Worm (Caenorhabditis elegans) whole organism, L1 larva: ENCODE measurements around the gene fbxa-6.

ENCODE experiments used
- C04F5.9 ChIP-seq: sonication (generic microtip); optimal IDR thresholded peaks from 2 replicates; lab custom pipeline; 2016; ENCODE audit warnings: missing genetic modification characterization, missing compliant biosample characterization
- C16A3.4 ChIP-seq: fragments of 150-350 bp; optimal IDR thresholded peaks from 2 replicates; lab custom pipeline; 2014; ENCODE audit warnings: missing biosample characterization, missing genetic modification characterization
- F16B12.6 ChIP-seq: fragments of 150-350 bp; optimal IDR thresholded peaks from 2 replicates; lab custom pipeline; 2014; ENCODE audit warnings: missing biosample characterization, missing genetic modification characterization
- blmp-1 ChIP-seq: fragments of 150-350 bp; optimal IDR thresholded peaks from 2 replicates; lab custom pipeline; 2014; ENCODE audit warnings: missing biosample characterization, missing genetic modification characterization
- ceh-8 ChIP-seq: fragments of 200-800 bp; sonication (Bioruptor generic); optimal IDR thresholded peaks from 2 replicates; lab custom pipeline; 2018; ENCODE audit warnings: mild to moderate bottlenecking, missing genetic modification characterization, moderate library complexity, missing compliant biosample characterization
- ceh-82 ChIP-seq, 3 experiments: fragments of 150-350 bp in 1 of 3; sonication (generic microtip) in 2 of 3; optimal IDR thresholded peaks; 2 replicates each; lab custom pipeline; 2014 to 2017; ENCODE audit warnings: missing biosample characterization in 3 of 3, missing genetic modification characterization in 3 of 3
- ceh-88 ChIP-seq: fragments of 200-800 bp; sonication (Bioruptor generic); IDR thresholded peaks from 2 replicates; pipeline ENCODE4 v1.3.6; 2022; ENCODE audit warnings: missing genetic modification characterization, missing compliant biosample characterization
- ces-1 ChIP-seq: fragments of 150-350 bp; optimal IDR thresholded peaks from 2 replicates; lab custom pipeline; 2014; ENCODE audit warnings: missing biosample characterization, missing genetic modification reagents, missing genetic modification characterization
- dsc-1 ChIP-seq: sonication (generic microtip); optimal IDR thresholded peaks from 2 replicates; lab custom pipeline; 2016; ENCODE audit warnings: mild to moderate bottlenecking, missing genetic modification characterization, missing compliant biosample characterization
- efl-1 ChIP-seq, 4 experiments: fragments of 150-350 bp; optimal IDR thresholded peaks in 3 of 4; peaks in 1 of 4; 1 replicate in 1 of 4; 2 replicates in 3 of 4; lab custom pipeline; 2014; ENCODE audit warnings: missing biosample characterization in 2 of 4, missing genetic modification characterization in 2 of 4, missing genetic modification reagents in 2 of 4
- efl-3 ChIP-seq: fragments of 200-800 bp; sonication (Bioruptor generic); optimal IDR thresholded peaks from 2 replicates; lab custom pipeline; 2018; ENCODE audit warnings: mild to moderate bottlenecking, missing genetic modification characterization, missing compliant biosample characterization
- egl-13 ChIP-seq: sonication (generic microtip); optimal IDR thresholded peaks from 2 replicates; lab custom pipeline; 2016; ENCODE audit warnings: missing genotype, missing genetic modification reagents, missing genetic modification characterization, missing compliant biosample characterization
- egl-27 ChIP-seq, 2 experiments: fragments of 150-350 bp in 1 of 2; sonication (generic microtip); optimal IDR thresholded peaks; 3 replicates each; lab custom pipeline; 2017 to 2018; ENCODE audit warnings: missing biosample characterization in 2 of 2, missing genetic modification characterization in 2 of 2, missing genetic modification reagents in 2 of 2
- elt-2 ChIP-seq: sonication (generic microtip); optimal IDR thresholded peaks from 2 replicates; lab custom pipeline; 2016; ENCODE audit warnings: missing genetic modification characterization, mild to moderate bottlenecking, inconsistent platforms, missing compliant biosample characterization, missing genetic modification reagents
- elt-3 ChIP-seq, 6 experiments: fragments of 150-350 bp in 1 of 6; sonication (generic microtip); optimal IDR thresholded peaks; 2 replicates each; lab custom pipeline; 2017 to 2018; ENCODE audit warnings: missing biosample characterization in 6 of 6, missing genetic modification characterization in 6 of 6, inconsistent platforms in 1 of 6
- ets-5 ChIP-seq: fragments of 200-800 bp; sonication (Bioruptor generic); IDR thresholded peaks from 2 replicates; pipeline ENCODE4 v1.3.6; 2022; ENCODE audit warnings: missing genetic modification characterization, missing compliant biosample characterization
- fkh-4 ChIP-seq: sonication (generic microtip); optimal IDR thresholded peaks from 2 replicates; lab custom pipeline; 2016; ENCODE audit warnings: missing compliant biosample characterization, missing genetic modification characterization, borderline replicate concordance
- fkh-8 ChIP-seq: sonication (generic microtip); optimal IDR thresholded peaks from 2 replicates; lab custom pipeline; 2016; ENCODE audit warnings: mild to moderate bottlenecking, missing genetic modification characterization, missing compliant biosample characterization
- hlh-17 ChIP-seq: fragments of 200-800 bp; sonication (Bioruptor generic); optimal IDR thresholded peaks from 2 replicates; lab custom pipeline; 2018; ENCODE audit warnings: missing genetic modification characterization, mild to moderate bottlenecking, missing compliant biosample characterization, moderate library complexity, borderline replicate concordance
- hlh-4 ChIP-seq: sonication (generic microtip); optimal IDR thresholded peaks from 2 replicates; lab custom pipeline; 2016; ENCODE audit warnings: mild to moderate bottlenecking, missing genetic modification characterization, missing compliant biosample characterization
- isw-1 ChIP-seq: fragments of 200-800 bp; sonication (Bioruptor generic); IDR thresholded peaks from 2 replicates; pipeline ENCODE4 v1.3.6; 2022; ENCODE audit warnings: missing genetic modification characterization, missing compliant biosample characterization
- jun-1 ChIP-seq: fragments of 150-350 bp; optimal IDR thresholded peaks from 2 replicates; lab custom pipeline; 2014; ENCODE audit warnings: missing biosample characterization, missing genetic modification reagents, missing genetic modification characterization
- lin-35 ChIP-seq, 2 experiments: fragments of 150-350 bp; optimal IDR thresholded peaks; 2 replicates each; lab custom pipeline; 2014; ENCODE audit warnings: missing biosample characterization in 2 of 2, missing genetic modification characterization in 2 of 2, missing genetic modification reagents in 2 of 2
- lin-39 ChIP-seq: fragments of 150-350 bp; optimal IDR thresholded peaks from 2 replicates; lab custom pipeline; 2014; ENCODE audit warnings: missing biosample characterization, missing genetic modification reagents, missing genetic modification characterization
- mab-9 ChIP-seq: fragments of 200-800 bp; sonication (Bioruptor generic); IDR thresholded peaks from 2 replicates; pipeline ENCODE4 v1.3.6; 2022; ENCODE audit warnings: missing genetic modification reagents, missing genetic modification characterization, missing compliant biosample characterization
- mef-2 ChIP-seq: fragments of 150-350 bp; optimal IDR thresholded peaks from 2 replicates; lab custom pipeline; 2014; ENCODE audit warnings: missing biosample characterization, missing genetic modification characterization
- nhr-237 ChIP-seq: fragments of 150-350 bp; optimal IDR thresholded peaks from 2 replicates; lab custom pipeline; 2014; ENCODE audit warnings: missing biosample characterization, missing genetic modification characterization
- nhr-28 ChIP-seq: fragments of 150-350 bp; optimal IDR thresholded peaks from 2 replicates; lab custom pipeline; 2014; ENCODE audit warnings: missing biosample characterization, missing genetic modification characterization
- nhr-47 ChIP-seq: sonication (generic microtip); optimal IDR thresholded peaks from 2 replicates; lab custom pipeline; 2016; ENCODE audit warnings: mild to moderate bottlenecking, missing genetic modification characterization, moderate library complexity, missing compliant biosample characterization
- nhr-76 ChIP-seq: sonication (generic microtip); optimal IDR thresholded peaks from 2 replicates; lab custom pipeline; 2017; ENCODE audit warnings: missing biosample characterization, missing genetic modification characterization
- nhr-85 ChIP-seq: sonication (generic microtip); peaks from one replicate; lab custom pipeline; 2016; ENCODE audit warnings: missing genetic modification characterization, inconsistent platforms, missing compliant biosample characterization
- pax-3 ChIP-seq: fragments of 200-800 bp; sonication (Bioruptor generic); optimal IDR thresholded peaks from 2 replicates; lab custom pipeline; 2018; ENCODE audit warnings: mild to moderate bottlenecking, missing genetic modification characterization, moderate library complexity, missing compliant biosample characterization
- pqm-1 ChIP-seq: sonication (generic microtip); optimal IDR thresholded peaks from 3 replicates; lab custom pipeline; 2017; ENCODE audit warnings: missing biosample characterization, missing genetic modification characterization
- rnt-1 ChIP-seq: sonication (generic microtip); optimal IDR thresholded peaks from 2 replicates; lab custom pipeline; 2016; ENCODE audit warnings: mild to moderate bottlenecking, missing genetic modification characterization, moderate library complexity, missing compliant biosample characterization
- sox-4 ChIP-seq: sonication (generic microtip); optimal IDR thresholded peaks from 2 replicates; lab custom pipeline; 2016; ENCODE audit warnings: missing genetic modification characterization, missing compliant biosample characterization
- swsn-7 ChIP-seq: sonication (generic microtip); optimal IDR thresholded peaks from 2 replicates; lab custom pipeline; 2016; ENCODE audit warnings: missing genetic modification characterization, missing compliant biosample characterization
- tlp-1 ChIP-seq: fragments of 150-350 bp; optimal IDR thresholded peaks from 2 replicates; lab custom pipeline; 2014; ENCODE audit warnings: missing biosample characterization, missing genetic modification characterization
- unc-130 ChIP-seq: fragments of 150-350 bp; optimal IDR thresholded peaks from 2 replicates; lab custom pipeline; 2017; ENCODE audit warnings: missing biosample characterization, missing genetic modification characterization, inconsistent platforms
- zag-1 ChIP-seq: fragments of 150-350 bp; optimal IDR thresholded peaks from 2 replicates; lab custom pipeline; 2014; ENCODE audit warnings: missing biosample characterization, missing genetic modification characterization
- zip-4 ChIP-seq: fragments of 200-800 bp; sonication (Bioruptor generic); optimal IDR thresholded peaks from 2 replicates; lab custom pipeline; 2018; ENCODE audit warnings: mild to moderate bottlenecking, missing genetic modification characterization, moderate library complexity, missing compliant biosample characterization
- ztf-4 ChIP-seq: fragments of 150-350 bp; optimal IDR thresholded peaks from 2 replicates; lab custom pipeline; 2014; ENCODE audit warnings: missing biosample characterization, missing genetic modification characterization

The fbxa-6 gene

ce11 chrIII:25582-25996 is 22.7 kb upstream of the fbxa-6 start (continued):
- TF ChIP-seq nhr-76 (tag; lab: Kevin White, UChicago): no peak
- TF ChIP-seq ceh-88 (GFP tag; lab: Robert Waterston, UW): no peak
- no peak for TF ChIP-seq hlh-17 (GFP tag; lab: Kevin White, UChicago)
- peak; percentile 37 for TF ChIP-seq ztf-4 (tag; lab: Kevin White, UChicago)
- peak; percentile 79 for TF ChIP-seq fkh-8 (tag; lab: Kevin White, UChicago)
- TF ChIP-seq mab-9 (GFP tag; lab: Robert Waterston, UW): peak; percentile 61; the same call in 1 of the 2 replicates
- peak; percentile 18 for TF ChIP-seq zag-1 (tag; lab: Kevin White, UChicago)
- TF ChIP-seq ets-5 (GFP tag; lab: Robert Waterston, UW): no peak
- TF ChIP-seq lin-35 (GFP tag; optimal IDR thresholded peaks at IDR 0.05; lab: Kevin White, UChicago): peak in 1 of 2 experiments; percentile 56
- peak; percentile 46 to 85 (median 77) for TF ChIP-seq ceh-82 (tag; optimal IDR thresholded peaks at IDR 0.05; lab: Kevin White, UChicago)
- TF ChIP-seq rnt-1: peak; percentile 61
- TF ChIP-seq nhr-47 (tag; lab: Kevin White, UChicago): peak; percentile 84
- TF ChIP-seq pax-3 (tag; lab: Kevin White, UChicago): peak; percentile 21
- no peak for TF ChIP-seq nhr-237 (tag; lab: Kevin White, UChicago)
- TF ChIP-seq nhr-85 (tag; lab: Kevin White, UChicago): no peak
- TF ChIP-seq hlh-4 (tag; lab: Kevin White, UChicago): no peak
- TF ChIP-seq zip-4 (GFP tag; lab: Kevin White, UChicago): no peak
- no peak for TF ChIP-seq C04F5.9 (tag; lab: Kevin White, UChicago)
- TF ChIP-seq pqm-1 (tag; lab: Kevin White, UChicago): no peak
- TF ChIP-seq jun-1 (tag; lab: Kevin White, UChicago): peak; percentile 70
- no peak for TF ChIP-seq egl-27 (tag; optimal IDR thresholded peaks at IDR 0.05; lab: Kevin White, UChicago)
- TF ChIP-seq elt-3 (tag; optimal IDR thresholded peaks at IDR 0.05; lab: Kevin White, UChicago): no peak
- TF ChIP-seq mef-2 (tag; lab: Kevin White, UChicago): no peak
- TF ChIP-seq blmp-1 (tag; lab: Kevin White, UChicago): no peak
- TF ChIP-seq unc-130 (tag; lab: Kevin White, UChicago): no peak
- TF ChIP-seq swsn-7 (tag; lab: Kevin White, UChicago): peak; percentile 78
- TF ChIP-seq tlp-1 (tag; lab: Kevin White, UChicago): no peak
- peak; percentile 53 for TF ChIP-seq isw-1 (GFP tag; lab: Robert Waterston, UW)
- peak; percentile 32 for TF ChIP-seq ces-1 (GFP tag; lab: Kevin White, UChicago)
- peak; percentile 66 for TF ChIP-seq dsc-1 (tag; lab: Kevin White, UChicago)
- no peak for TF ChIP-seq fkh-4
- TF ChIP-seq, all 84 proteins: peak for 35

ce11 chrIII:23862-24261 is 21.0 kb upstream of the fbxa-6 start, which contains the start of gene H10E21.5:
Gene H10E21.5 (minus strand): TSS chrIII:23962.
- TF ChIP-seq lin-39 (no peak), ceh-8 (GFP tag; lab: Kevin White, UChicago) (no peak), efl-1 (optimal IDR thresholded peaks at IDR 0.05; lab: Kevin White, UChicago) (no peak), efl-1 (GFP tag; optimal IDR thresholded peaks at IDR 0.05 in 1 of 2; lab: Kevin White, UChicago) (no peak), F16B12.6 (tag; lab: Kevin White, UChicago) (no peak), egl-13 (tag; lab: Kevin White, UChicago) (no peak), nhr-28 (tag; lab: Kevin White, UChicago) (no peak), efl-3 (no peak), C16A3.4 (no peak), elt-2 (tag; lab: Kevin White, UChicago) (no peak), tlp-1 (tag; lab: Kevin White, UChicago) (no peak), ceh-88 (GFP tag; lab: Robert Waterston, UW) (no peak), nhr-47 (tag; lab: Kevin White, UChicago) (no peak), sox-4 (tag; lab: Kevin White, UChicago) (no peak)
